Fruit fly (Drosophila melanogaster): Measurements from ENCODE around the gene CG13622.
A peak's percentile ranks its signal among the peaks of the same experiment; 100 is the strongest.

The CG13622 gene

DNA sequence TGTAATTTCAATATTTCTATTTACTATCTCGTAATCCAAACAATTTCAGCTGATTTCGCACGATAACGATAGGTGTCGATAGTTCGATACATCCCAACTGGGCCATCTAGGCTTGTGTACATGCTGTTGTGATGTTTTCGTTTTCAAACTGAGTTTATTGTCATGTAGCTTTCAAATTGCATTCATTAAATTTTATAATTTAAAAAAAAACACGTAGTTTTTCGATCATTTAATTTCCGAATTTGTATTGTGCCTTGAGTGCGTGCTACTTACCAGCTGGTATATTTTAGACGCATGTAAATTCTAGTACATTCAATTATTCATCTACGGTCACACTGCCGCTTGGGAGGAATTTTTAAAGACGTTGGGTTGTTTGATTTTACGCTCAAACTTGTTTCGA is 6.8 kb upstream of the CG13622 start, which contains the start of the genes CG13623 and ana1:
CG13623 (minus strand) TSS at position 231 of the 400 bp plus-strand sequence.
ana1 (plus strand) TSS at position 249 of the 400 bp plus-strand sequence.
- TF ChIP-seq Hr96 (GFP tag; optimal IDR thresholded peaks at IDR 0.05) = no peak
- TF ChIP-seq CG1620 (GFP tag; optimal IDR thresholded peaks at IDR 0.05) = no peak
- TF ChIP-seq toe (GFP tag; optimal IDR thresholded peaks at IDR 0.05) = peak; percentile 19
- TF ChIP-seq bab1 (GFP tag; optimal IDR thresholded peaks at IDR 0.05) = peak; percentile 29
- TF ChIP-seq Mnt (GFP tag; optimal IDR thresholded peaks at IDR 0.05) = peak; percentile 44

DNA sequence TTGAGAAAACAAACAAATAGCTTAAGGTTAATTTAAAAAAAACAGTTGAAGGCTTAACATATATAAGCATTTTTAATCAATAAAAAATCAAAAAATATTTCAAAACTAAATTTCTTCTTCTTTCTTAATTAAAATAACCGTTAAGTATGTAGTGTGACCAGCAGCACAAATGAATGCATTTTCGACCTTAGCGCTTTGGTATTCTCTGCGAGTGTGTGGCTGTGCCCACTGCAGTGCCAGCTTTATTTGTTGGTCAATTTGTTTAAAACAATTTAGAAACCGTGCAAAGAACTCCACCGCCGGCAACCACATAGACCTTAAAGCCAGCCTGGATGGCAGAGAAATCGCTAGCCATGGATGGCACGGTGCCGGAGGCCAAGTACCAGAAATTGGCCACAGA is 4.4 kb upstream of the CG13622 start, which contains the start of gene CG6607:
CG6607 (plus strand) TSS at position 203 of the 400 bp plus-strand sequence.
- TF ChIP-seq kay (GFP tag; ENCODE audit: borderline replicate concordance) (no peak), bab1 (GFP tag; optimal IDR thresholded peaks at IDR 0.05) (peak; percentile 1)

DNA sequence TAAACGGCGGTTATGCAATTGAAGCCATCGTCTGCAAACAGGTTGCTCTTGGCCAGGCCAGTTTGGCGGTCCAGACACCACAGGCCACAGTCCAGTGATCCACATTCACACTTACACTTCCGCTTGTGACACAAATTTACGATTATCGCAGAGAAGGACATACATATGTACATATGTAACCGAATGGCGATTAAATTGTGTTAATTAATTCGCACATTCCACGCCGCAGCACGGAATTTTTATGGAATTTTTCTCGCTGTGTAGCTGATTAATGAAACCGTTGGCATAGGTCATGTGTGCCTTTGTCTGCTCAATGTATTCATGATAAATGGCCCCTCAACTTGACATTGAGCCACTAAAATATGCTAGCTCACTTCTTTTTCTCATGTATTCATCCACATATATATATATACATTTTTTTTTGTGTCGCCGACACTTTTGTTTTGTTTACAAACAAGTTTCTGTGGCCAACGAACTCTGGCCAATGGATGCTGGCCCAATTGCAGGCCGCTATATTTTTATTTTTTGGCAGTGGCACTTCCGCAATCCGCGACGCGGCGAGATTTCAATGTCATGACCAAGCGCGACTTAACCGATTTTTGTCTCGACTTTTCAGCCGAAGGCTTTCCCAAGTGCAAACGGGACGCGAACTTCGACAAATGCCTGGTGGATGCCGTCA is 2.6 kb upstream of the CG13622 start:
- TF ChIP-seq Mnt (GFP tag; optimal IDR thresholded peaks at IDR 0.05) (no peak), Clk (GFP tag; optimal IDR thresholded peaks at IDR 0.05) (no peak), CG7101 (tag; optimal IDR thresholded peaks at IDR 0.05) (no peak)

DNA sequence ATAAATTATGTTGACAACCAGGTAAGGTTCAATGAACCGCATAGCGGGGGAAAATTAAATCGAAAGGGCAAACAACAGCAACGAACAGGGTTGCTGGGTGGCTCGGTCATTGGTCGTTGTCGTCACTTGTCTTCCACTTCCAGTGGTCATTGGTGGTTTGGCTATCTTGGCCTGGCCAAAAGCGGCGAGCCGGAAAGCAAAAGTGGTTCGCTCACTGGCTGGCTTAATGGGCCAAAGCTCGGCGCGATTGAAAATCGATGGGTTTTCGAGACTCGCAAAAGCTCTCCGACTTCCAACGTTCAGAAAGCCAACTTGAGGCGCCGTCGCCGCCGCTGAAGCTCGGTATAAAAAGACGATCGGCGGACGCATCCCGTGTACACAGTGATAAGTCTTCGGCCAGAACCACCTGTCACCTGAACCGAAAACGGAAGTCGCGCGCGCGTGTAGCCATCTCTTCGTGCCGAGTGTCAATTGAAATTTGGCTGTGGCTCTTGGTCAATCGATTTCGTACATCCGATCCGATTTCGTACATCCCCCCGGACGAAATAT is 1.0 kb upstream of the CG13622 start, which contains the start of gene Jhbp12:
Jhbp12 (plus strand) TSS at position 369 of the 549 bp plus-strand sequence.
- no peak for TF ChIP-seq Crg-1 (GFP tag; optimal IDR thresholded peaks at IDR 0.05)
- no peak for TF ChIP-seq Clk (GFP tag; optimal IDR thresholded peaks at IDR 0.05)
- TF ChIP-seq toe (GFP tag; optimal IDR thresholded peaks at IDR 0.05) = no peak
- no peak for TF ChIP-seq CG33017 (tag; optimal IDR thresholded peaks at IDR 0.05)
- TF ChIP-seq CG12768 (GFP tag; optimal IDR thresholded peaks at IDR 0.05) = no peak

DNA sequence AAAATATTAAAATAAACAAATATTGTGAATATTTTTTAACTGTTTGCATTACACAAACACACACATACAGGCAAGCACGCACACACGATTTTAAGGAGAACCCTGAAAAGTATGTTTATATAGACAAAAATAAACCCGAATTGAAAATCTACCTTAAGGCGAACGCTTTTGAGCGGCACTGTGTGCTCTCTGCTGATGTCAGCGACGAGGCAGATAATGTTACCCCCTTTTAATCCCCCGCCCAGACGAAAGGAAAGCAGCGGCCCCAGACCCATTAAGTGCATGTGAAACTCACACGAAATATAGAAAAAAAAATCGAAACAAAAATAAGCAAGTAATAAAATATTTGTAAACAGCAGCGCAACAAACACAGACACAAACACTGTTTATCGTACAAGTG is 2.2 kb downstream of the CG13622 start:
- TF ChIP-seq CG5204 (GFP tag; optimal IDR thresholded peaks at IDR 0.05) = no peak
- TF ChIP-seq tj (GFP tag; optimal IDR thresholded peaks at IDR 0.05) = peak; percentile 50
- no peak for TF ChIP-seq CG7101 (tag; optimal IDR thresholded peaks at IDR 0.05)
- no peak for TF ChIP-seq pad (GFP tag; optimal IDR thresholded peaks at IDR 0.05)
- no peak for TF ChIP-seq CG14711 (tag; optimal IDR thresholded peaks at IDR 0.05)
- TF ChIP-seq kay (GFP tag; ENCODE audit: borderline replicate concordance) = peak; percentile 20
- no peak for TF ChIP-seq Mnt (GFP tag; optimal IDR thresholded peaks at IDR 0.05)
- no peak for TF ChIP-seq CG7045 (GFP tag; optimal IDR thresholded peaks at IDR 0.05)
- TF ChIP-seq bab1 (GFP tag; optimal IDR thresholded peaks at IDR 0.05) = no peak
- no peak for TF ChIP-seq Crg-1 (GFP tag; optimal IDR thresholded peaks at IDR 0.05)
- TF ChIP-seq Hr96 (GFP tag; optimal IDR thresholded peaks at IDR 0.05) = no peak
- TF ChIP-seq cic (GFP tag; optimal IDR thresholded peaks at IDR 0.05) = peak; percentile 54
- TF ChIP-seq cnc (optimal IDR thresholded peaks at IDR 0.05) = no peak
- TF ChIP-seq Clk (GFP tag; optimal IDR thresholded peaks at IDR 0.05) = no peak
- no peak for TF ChIP-seq CG33017 (tag; optimal IDR thresholded peaks at IDR 0.05)
- no peak for TF ChIP-seq CG11617 (GFP tag; optimal IDR thresholded peaks at IDR 0.05)

DNA sequence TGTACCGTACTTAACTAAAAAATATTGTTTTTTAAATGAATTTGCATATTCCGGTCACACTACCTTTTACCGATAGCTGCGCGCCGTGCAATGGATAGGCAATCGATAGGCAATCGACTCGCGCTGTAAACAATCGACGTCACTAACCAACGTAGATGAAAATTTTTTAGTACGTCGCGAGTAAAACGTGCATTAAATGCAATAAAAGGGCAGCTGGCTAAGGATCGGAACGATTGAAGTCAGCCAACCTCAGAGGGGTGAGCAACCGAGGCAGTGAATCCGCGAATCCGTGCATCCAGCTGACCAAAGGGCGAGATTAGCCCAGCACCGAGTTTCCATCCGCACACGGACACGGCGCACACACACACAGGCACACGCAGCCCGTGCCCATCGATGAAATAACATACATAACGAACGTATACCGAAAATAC is 5.3 kb downstream of the CG13622 start, which contains the start of gene Pp1alpha-96A:
Pp1alpha-96A (plus strand) TSS at position 121 of the 431 bp plus-strand sequence.
- peak; percentile 19 for TF ChIP-seq ovo (GFP tag; optimal IDR thresholded peaks at IDR 0.05)
- peak; percentile 17 for TF ChIP-seq CG1620 (GFP tag; optimal IDR thresholded peaks at IDR 0.05)
- TF ChIP-seq bab1 (GFP tag; optimal IDR thresholded peaks at IDR 0.05) = peak; percentile 46
- TF ChIP-seq cic (GFP tag; optimal IDR thresholded peaks at IDR 0.05) = peak; percentile 60
- TF ChIP-seq kay (GFP tag; ENCODE audit: borderline replicate concordance) = no peak
- no peak for TF ChIP-seq CG12768 (GFP tag; optimal IDR thresholded peaks at IDR 0.05)
- peak; percentile 10 for TF ChIP-seq toe (GFP tag; optimal IDR thresholded peaks at IDR 0.05)
- TF ChIP-seq CG7045 (GFP tag; optimal IDR thresholded peaks at IDR 0.05) = no peak
- TF ChIP-seq Hr96 (GFP tag; optimal IDR thresholded peaks at IDR 0.05) = peak; percentile 35
- TF ChIP-seq Mnt (GFP tag; optimal IDR thresholded peaks at IDR 0.05) = peak; percentile 35
- no peak for TF ChIP-seq tj (GFP tag; optimal IDR thresholded peaks at IDR 0.05)

DNA sequence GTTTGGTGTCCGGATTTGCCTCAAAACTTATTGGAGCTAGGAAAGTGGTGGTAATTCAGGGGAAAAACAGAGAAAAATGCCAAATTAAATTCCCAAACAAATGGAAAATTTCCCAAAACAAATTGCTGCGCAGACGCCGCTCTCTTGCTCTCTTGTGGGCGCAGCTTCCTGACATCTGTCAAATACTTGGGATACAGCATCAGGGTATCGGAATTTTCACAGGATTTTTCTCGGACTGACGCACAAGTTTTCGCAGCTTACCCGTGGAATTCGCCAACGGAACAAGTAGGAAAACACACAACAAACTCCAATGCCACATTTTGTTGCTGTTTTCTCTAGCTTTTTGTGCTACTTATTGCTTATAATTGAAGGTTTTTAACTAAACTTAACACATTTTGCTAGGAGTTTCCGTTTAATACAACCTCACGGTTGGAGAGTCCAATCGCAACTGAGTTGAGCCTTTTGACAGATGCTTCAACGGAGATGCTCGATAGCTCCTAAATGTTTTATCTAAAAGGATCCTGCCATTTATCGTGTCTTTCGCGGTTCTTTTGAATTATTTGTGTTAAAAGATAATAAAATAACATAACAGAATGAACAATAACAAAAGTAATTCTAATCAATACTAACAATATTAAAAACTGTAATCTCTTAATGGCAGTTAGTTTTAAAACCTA is 8.7 kb downstream of the CG13622 start, which contains the start of the genes nAChRbeta2 and DZIP1:
nAChRbeta2 (minus strand) TSS at position 455 of the 677 bp plus-strand sequence.
DZIP1 (plus strand) TSS at position 627 of the 677 bp plus-strand sequence.
- TF ChIP-seq Mnt (GFP tag; optimal IDR thresholded peaks at IDR 0.05) (no peak), Hr96 (GFP tag; optimal IDR thresholded peaks at IDR 0.05) (no peak), CG5204 (GFP tag; optimal IDR thresholded peaks at IDR 0.05) (no peak), cic (GFP tag; optimal IDR thresholded peaks at IDR 0.05) (no peak), CG11617 (GFP tag; optimal IDR thresholded peaks at IDR 0.05) (no peak), toe (GFP tag; optimal IDR thresholded peaks at IDR 0.05) (no peak), Clk (GFP tag; optimal IDR thresholded peaks at IDR 0.05) (no peak), bab1 (GFP tag; optimal IDR thresholded peaks at IDR 0.05) (no peak), CG14711 (tag; optimal IDR thresholded peaks at IDR 0.05) (no peak), Crg-1 (GFP tag; optimal IDR thresholded peaks at IDR 0.05) (no peak), ovo (GFP tag; optimal IDR thresholded peaks at IDR 0.05) (no peak), pad (GFP tag; optimal IDR thresholded peaks at IDR 0.05) (no peak), kay (GFP tag; ENCODE audit: borderline replicate concordance) (no peak), cnc (optimal IDR thresholded peaks at IDR 0.05) (no peak), CG33017 (tag; optimal IDR thresholded peaks at IDR 0.05) (no peak)
